Fruit fly (Drosophila melanogaster): ENCODE results near the gene CG33641.

- TF ChIP-seq CG8632 (GFP tag; optimal IDR thresholded peaks at IDR 0.05): peak; percentile 56
- TF ChIP-seq Blimp-1 (GFP tag; optimal IDR thresholded peaks at IDR 0.05): peak; percentile 21
- no peak for TF ChIP-seq CG11902 (GFP tag; optimal IDR thresholded peaks at IDR 0.05)
- TF ChIP-seq eg (GFP tag; IDR thresholded peaks at IDR 0.05): peak; percentile 34; the same call in 2 of the 3 replicates
- TF ChIP-seq CG3032 (tag; optimal IDR thresholded peaks at IDR 0.05): peak; percentile 70
- peak; percentile 37 for TF ChIP-seq net (GFP tag; optimal IDR thresholded peaks at IDR 0.05)
These were observed 43.1 kb downstream of the CG33641 start for dm6 chr2L:13571791-13572451.
